Fruit fly (Drosophila melanogaster) whole organism: ENCODE results near the gene CG42876.

Experiments used
- CG8478 ChIP-seq: fragments of >200 bp; optimal IDR thresholded peaks from 2 replicates; lab custom pipeline; 2018; ENCODE audit warnings: inconsistent platforms
- Dll ChIP-seq: fragments of >200 bp; optimal IDR thresholded peaks from 2 replicates; lab custom pipeline; 2017
- EcR ChIP-seq, 2 experiments: fragments of >200 bp; optimal IDR thresholded peaks; 2 replicates each; lab custom pipeline; 2017; ENCODE audit warnings: missing biosample characterization in 2 of 2, missing genetic modification characterization in 2 of 2, missing genetic modification reagents in 2 of 2
- pan ChIP-seq: fragments of >200 bp; optimal IDR thresholded peaks from 2 replicates; lab custom pipeline; 2017
- psq ChIP-seq: fragments of >200 bp; optimal IDR thresholded peaks from 2 replicates; lab custom pipeline; 2017

dm6 chr2L:15773013-15773412 lies 38.9 kb downstream of the CG42876 start, which contains the start of gene CG31826:
- no peak for TF ChIP-seq EcR (GFP tag; optimal IDR thresholded peaks at IDR 0.05; lab: Kevin White, UChicago)
- TF ChIP-seq psq (lab: Kevin White, UChicago) = no peak
- no peak for TF ChIP-seq pan (lab: Kevin White, UChicago)
- no peak for TF ChIP-seq CG8478 (lab: Kevin White, UChicago)
- TF ChIP-seq Dll (lab: Kevin White, UChicago) = no peak
